Fruit fly (Drosophila melanogaster): ENCODE data around the gene PolG1.

dm6 chr2L:13846239-13846802 is 18.7 kb upstream of the PolG1 start, which contains the start of gene CG7916:
- no peak for TF ChIP-seq run (tag; optimal IDR thresholded peaks at IDR 0.05)
- TF ChIP-seq Rx (GFP tag; IDR thresholded peaks at IDR 0.05): no peak
- no peak for TF ChIP-seq CG11093 (GFP tag; IDR thresholded peaks at IDR 0.05)
- TF ChIP-seq nom (GFP tag; optimal IDR thresholded peaks at IDR 0.05): no peak
- TF ChIP-seq vfl (GFP tag; optimal IDR thresholded peaks at IDR 0.05): no peak
- TF ChIP-seq danr (GFP tag; IDR thresholded peaks at IDR 0.05): no peak

Measured in whole organism, embryonic.